Fruit fly (Drosophila melanogaster): ENCODE measurements around the gene CG31680.

dm6 chr2L:20601282-20601681 is 38.6 kb upstream of the CG31680 start:
- no peak for TF ChIP-seq CG8478 (optimal IDR thresholded peaks at IDR 0.05)
- TF ChIP-seq CTCF (optimal IDR thresholded peaks at IDR 0.05): no peak

All from S2 (cell line).